Fruit fly (Drosophila melanogaster) whole organism, adult: ENCODE measurements around the gene scrt.

Experiments
- CG33017 ChIP-seq: fragments of 200-800 bp; sonication (Bioruptor generic); optimal IDR thresholded peaks from 2 replicates; lab custom pipeline; 2018; ENCODE audit warnings: missing biosample characterization, mild to moderate bottlenecking, missing genetic modification characterization, moderate library complexity
- CG5204 ChIP-seq: fragments of 200-800 bp; sonication (Bioruptor generic); optimal IDR thresholded peaks from 2 replicates; lab custom pipeline; 2016; ENCODE audit warnings: missing biosample characterization, missing genetic modification characterization
- Hr96 ChIP-seq: fragments of 200-800 bp; sonication (Bioruptor generic); optimal IDR thresholded peaks from 2 replicates; lab custom pipeline; 2016; ENCODE audit warnings: missing biosample characterization, missing genetic modification characterization
- Mnt ChIP-seq: fragments of 200-800 bp; sonication (Bioruptor generic); optimal IDR thresholded peaks from 2 replicates; lab custom pipeline; 2016; ENCODE audit warnings: missing biosample characterization, mild to moderate bottlenecking, missing genetic modification characterization
- cnc ChIP-seq, 2 experiments: fragments of >200 bp; optimal IDR thresholded peaks; 2 replicates each; lab custom pipeline; 2017
- kay ChIP-seq: fragments of 200-800 bp; sonication (Bioruptor generic); peaks from one replicate; lab custom pipeline; 2016; ENCODE audit warnings: missing biosample characterization, missing genetic modification characterization, borderline replicate concordance
- ovo ChIP-seq: fragments of 200-800 bp; sonication (Bioruptor generic); optimal IDR thresholded peaks from 2 replicates; lab custom pipeline; 2016; ENCODE audit warnings: missing biosample characterization, missing genetic modification characterization
- pad ChIP-seq: fragments of 200-800 bp; sonication (Bioruptor generic); optimal IDR thresholded peaks from 3 replicates; lab custom pipeline; 2017; ENCODE audit warnings: missing biosample characterization, missing genetic modification characterization, mild to moderate bottlenecking, moderate library complexity, missing genetic modification reagents
- toe ChIP-seq: fragments of 200-800 bp; sonication (Bioruptor generic); optimal IDR thresholded peaks from 2 replicates; lab custom pipeline; 2016; ENCODE audit warnings: missing biosample characterization, missing genetic modification characterization

DNA sequence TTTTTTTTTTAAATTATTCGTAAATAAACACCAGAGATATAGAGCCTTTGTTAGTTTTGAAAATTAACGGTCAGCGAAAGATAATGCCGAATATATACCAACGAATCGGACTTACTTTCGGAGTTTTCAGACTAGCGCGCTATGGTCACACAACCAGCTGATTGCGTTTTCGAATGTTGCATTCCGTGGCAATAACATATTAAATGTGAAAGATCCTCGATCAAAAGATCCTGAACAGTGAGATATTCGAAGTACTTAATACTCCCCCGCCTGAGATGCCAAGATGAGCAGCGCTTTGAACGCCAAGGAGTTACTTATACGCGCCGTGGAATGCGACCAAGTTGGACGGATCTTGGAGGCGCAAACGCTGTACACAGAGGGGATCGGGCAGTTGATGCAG, 19.6 kb downstream of the scrt start, which contains the start of gene CG14985:
- no peak for TF ChIP-seq cnc (optimal IDR thresholded peaks at IDR 0.05; lab: Kevin White, UChicago)
- TF ChIP-seq ovo (GFP tag; lab: Kevin White, UChicago) = no peak
- TF ChIP-seq toe = no peak
- no peak for TF ChIP-seq pad
- TF ChIP-seq kay = no peak
- TF ChIP-seq CG33017 (tag; lab: Kevin White, UChicago) = no peak
- no peak for TF ChIP-seq CG5204 (GFP tag; lab: Kevin White, UChicago)
- TF ChIP-seq Hr96 (GFP tag; lab: Kevin White, UChicago) = no peak
- no peak for TF ChIP-seq Mnt
